Worm (Caenorhabditis elegans) whole organism, young adult: Measurements from ENCODE around the gene sdn-1.

Experiments
- F33H1.4 ChIP-seq: fragments of 200-800 bp; sonication (Bioruptor generic); IDR thresholded peaks from 2 replicates; pipeline ENCODE4 v1.3.6; 2022; ENCODE audit warnings: missing genetic modification reagents, missing genetic modification characterization, missing compliant biosample characterization
- K11D2.4 ChIP-seq: fragments of 200-800 bp; sonication (Bioruptor generic); IDR thresholded peaks from 2 replicates; pipeline ENCODE4 v1.3.6; 2022; ENCODE audit warnings: missing genetic modification reagents, missing genetic modification characterization, missing compliant biosample characterization
- T26A5.8 ChIP-seq: sonication (generic microtip); optimal IDR thresholded peaks from 2 replicates; lab custom pipeline; 2016; ENCODE audit warnings: missing genetic modification characterization, missing compliant biosample characterization
- Y95B8A.8 ChIP-seq: fragments of 200-800 bp; sonication (Bioruptor generic); IDR thresholded peaks from 2 replicates; pipeline ENCODE4 v1.3.6; 2022; ENCODE audit warnings: missing genetic modification reagents, missing genetic modification characterization, missing compliant biosample characterization
- ama-1 ChIP-seq, 3 experiments: fragments of 150-350 bp in 1 of 3; sonication (generic microtip) in 2 of 3; optimal IDR thresholded peaks; 2 replicates each; lab custom pipeline; 2014 to 2018; ENCODE audit warnings: missing biosample characterization in 2 of 3, missing genetic modification characterization in 2 of 3, missing genetic modification reagents in 2 of 3
- bed-1 ChIP-seq: fragments of 200-800 bp; sonication (Bioruptor generic); IDR thresholded peaks from 2 replicates; pipeline ENCODE4 v1.3.6; 2022; ENCODE audit warnings: missing genetic modification reagents, missing genetic modification characterization, missing compliant biosample characterization
- ccch-3 ChIP-seq: fragments of 200-800 bp; sonication (Bioruptor generic); optimal IDR thresholded peaks from 2 replicates; lab custom pipeline; 2018; ENCODE audit warnings: mild to moderate bottlenecking, missing genetic modification characterization, missing compliant biosample characterization
- ceh-100 ChIP-seq: fragments of 200-800 bp; sonication (Bioruptor generic); IDR thresholded peaks from 2 replicates; pipeline ENCODE4 v1.3.6; 2022; ENCODE audit warnings: missing genetic modification reagents, missing genetic modification characterization, missing compliant biosample characterization
- egrh-3 ChIP-seq: fragments of 200-800 bp; sonication (Bioruptor generic); IDR thresholded peaks from 2 replicates; pipeline ENCODE4 v1.3.6; 2022; ENCODE audit warnings: missing genetic modification reagents, missing genetic modification characterization, missing compliant biosample characterization
- lin-40 ChIP-seq: sonication (generic microtip); optimal IDR thresholded peaks from 2 replicates; lab custom pipeline; 2016; ENCODE audit warnings: missing genetic modification characterization, mild to moderate bottlenecking, missing compliant biosample characterization, missing genotype, missing genetic modification reagents
- nfya-1 ChIP-seq: sonication (generic microtip); optimal IDR thresholded peaks from 2 replicates; lab custom pipeline; 2017; ENCODE audit warnings: antibody characterized with exemption, missing compliant biosample characterization, missing genetic modification characterization, borderline replicate concordance; ENCODE audit not compliant: insufficient read depth
- nfya-2 ChIP-seq: fragments of 200-800 bp; sonication (Bioruptor generic); IDR thresholded peaks from 2 replicates; pipeline ENCODE4 v1.3.6; 2022; ENCODE audit warnings: missing genetic modification reagents, missing genetic modification characterization, missing compliant biosample characterization
- pha-4 ChIP-seq: fragments of 150-350 bp; sonication (generic microtip); optimal IDR thresholded peaks from 2 replicates; lab custom pipeline; 2014; ENCODE audit warnings: missing biosample characterization, missing genetic modification reagents, missing genetic modification characterization
- ztf-6 ChIP-seq: fragments of 200-800 bp; sonication (Bioruptor generic); IDR thresholded peaks from 2 replicates; pipeline ENCODE4 v1.3.6; 2022; ENCODE audit warnings: missing genetic modification reagents, missing genetic modification characterization, missing compliant biosample characterization

ce11 chrX:10542313-10543048 lies 50.7 kb downstream of the sdn-1 start, which contains the start of the genes F59F5.3 and F59F5.4:
- TF ChIP-seq ama-1 (optimal IDR thresholded peaks at IDR 0.05; lab: Kevin White, UChicago) (no peak), ama-1 (GFP tag; optimal IDR thresholded peaks at IDR 0.05; lab: Kevin White, UChicago) (no peak), ccch-3 (GFP tag; lab: Kevin White, UChicago) (no peak), K11D2.4 (GFP tag; lab: Robert Waterston, UW) (no peak), nfya-2 (GFP tag; lab: Robert Waterston, UW) (no peak), pha-4 (no peak), egrh-3 (GFP tag; lab: Robert Waterston, UW) (no peak), lin-40 (no peak), T26A5.8 (tag; lab: Kevin White, UChicago) (no peak), Y95B8A.8 (GFP tag; lab: Robert Waterston, UW) (no peak), ceh-100 (no peak), nfya-1 (tag; lab: Kevin White, UChicago) (no peak), ztf-6 (GFP tag; lab: Robert Waterston, UW) (no peak), bed-1 (GFP tag; lab: Robert Waterston, UW) (no peak), F33H1.4 (GFP tag; lab: Robert Waterston, UW) (no peak)
